Worm (Caenorhabditis elegans) whole organism, L4 larva: ENCODE data around the gene ttr-32.

Experiments
- R02D3.7 ChIP-seq: fragments of 150-350 bp; sonication (generic microtip); optimal IDR thresholded peaks from 3 replicates; lab custom pipeline; 2014; ENCODE audit warnings: missing biosample characterization, missing genetic modification characterization
- T26A8.4 ChIP-seq: fragments of 200-800 bp; sonication (Bioruptor generic); IDR thresholded peaks from 2 replicates; pipeline ENCODE4 v1.3.6; 2022; ENCODE audit warnings: missing genetic modification characterization, missing compliant biosample characterization
- Y105C5A.15 ChIP-seq: fragments of 200-800 bp; sonication (Bioruptor generic); IDR thresholded peaks from 2 replicates; pipeline ENCODE4 v1.3.6; 2022; ENCODE audit warnings: missing genetic modification characterization, missing compliant biosample characterization
- Y75B8A.6 ChIP-seq: fragments of 200-800 bp; sonication (Bioruptor generic); IDR thresholded peaks from 2 replicates; pipeline ENCODE4 v1.3.6; 2022; ENCODE audit warnings: missing genetic modification reagents, missing genetic modification characterization, missing compliant biosample characterization
- ZK337.2 ChIP-seq: fragments of 200-800 bp; sonication (Bioruptor generic); IDR thresholded peaks from 2 replicates; pipeline ENCODE4 v1.3.6; 2022; ENCODE audit warnings: missing genetic modification reagents, missing genetic modification characterization, missing compliant biosample characterization
- arid-1 ChIP-seq: fragments of 200-800 bp; sonication (Bioruptor generic); conservative IDR thresholded peaks from 2 replicates; pipeline ENCODE4 v1.3.6; 2022; ENCODE audit warnings: missing genetic modification reagents, missing genetic modification characterization, missing compliant biosample characterization
- attf-4 ChIP-seq: sonication (generic microtip); optimal IDR thresholded peaks from 3 replicates; lab custom pipeline; 2017; ENCODE audit warnings: missing biosample characterization, missing genetic modification characterization
- ceh-32 ChIP-seq: sonication (generic microtip); optimal IDR thresholded peaks from 2 replicates; lab custom pipeline; 2016; ENCODE audit warnings: mild to moderate bottlenecking, missing genetic modification characterization, missing compliant biosample characterization; ENCODE audit not compliant: poor library complexity
- ceh-62 ChIP-seq: sonication (generic microtip); optimal IDR thresholded peaks from 2 replicates; lab custom pipeline; 2017; ENCODE audit warnings: missing biosample characterization, missing genetic modification characterization
- daf-16 ChIP-seq, 3 experiments: sonication (generic microtip); optimal IDR thresholded peaks; 2 replicates each; lab custom pipeline; 2016 to 2017; ENCODE audit warnings: missing genetic modification characterization in 3 of 3, missing genetic modification reagents in 3 of 3, mild to moderate bottlenecking in 2 of 3, missing compliant biosample characterization in 2 of 3, missing biosample characterization in 1 of 3, moderate library complexity in 1 of 3
- daf-8 ChIP-seq: fragments of 200-800 bp; sonication (Bioruptor generic); IDR thresholded peaks from 2 replicates; pipeline ENCODE4 v1.3.6; 2022; ENCODE audit warnings: missing genetic modification characterization, missing compliant biosample characterization
- dmd-9 ChIP-seq: fragments of 200-800 bp; sonication (Bioruptor generic); IDR thresholded peaks from 2 replicates; pipeline ENCODE4 v1.3.6; 2022; ENCODE audit warnings: missing genetic modification reagents, missing genetic modification characterization, missing compliant biosample characterization
- dpl-1 ChIP-seq: fragments of 150-350 bp; optimal IDR thresholded peaks from 2 replicates; lab custom pipeline; 2014; ENCODE audit warnings: missing biosample characterization, missing genetic modification reagents, missing genetic modification characterization
- duxl-1 ChIP-seq: sonication (generic microtip); optimal IDR thresholded peaks from 2 replicates; lab custom pipeline; 2016; ENCODE audit warnings: mild to moderate bottlenecking, missing genetic modification characterization, moderate library complexity, missing compliant biosample characterization; ENCODE audit not compliant: poor library complexity
- egl-43 ChIP-seq: fragments of 200-800 bp; sonication (Bioruptor generic); IDR thresholded peaks from 2 replicates; pipeline ENCODE4 v1.3.6; 2022; ENCODE audit warnings: missing genetic modification reagents, missing genetic modification characterization, missing compliant biosample characterization
- fkh-10 ChIP-seq: fragments of 150-350 bp; optimal IDR thresholded peaks from 2 replicates; lab custom pipeline; 2014; ENCODE audit warnings: missing biosample characterization, missing genetic modification reagents, missing genetic modification characterization
- hlh-11 ChIP-seq: fragments of 200-800 bp; sonication (Bioruptor generic); optimal IDR thresholded peaks from 2 replicates; lab custom pipeline; 2018; ENCODE audit warnings: mild to moderate bottlenecking, missing genetic modification characterization, missing compliant biosample characterization
- hlh-30 ChIP-seq: sonication (generic microtip); optimal IDR thresholded peaks from 2 replicates; lab custom pipeline; 2017; ENCODE audit warnings: antibody characterized with exemption, mild to moderate bottlenecking, missing genetic modification characterization, missing compliant biosample characterization; ENCODE audit not compliant: insufficient read depth
- lim-7 ChIP-seq: fragments of 200-800 bp; sonication (Bioruptor generic); IDR thresholded peaks from 2 replicates; pipeline ENCODE4 v1.3.6; 2022; ENCODE audit warnings: missing genetic modification characterization, missing compliant biosample characterization
- lin-1 ChIP-seq: fragments of 200-800 bp; sonication (Bioruptor generic); IDR thresholded peaks from 2 replicates; pipeline ENCODE4 v1.3.6; 2022; ENCODE audit warnings: missing genetic modification reagents, missing genetic modification characterization, missing compliant biosample characterization
- lin-13 ChIP-seq: fragments of 150-350 bp; optimal IDR thresholded peaks from 2 replicates; lab custom pipeline; 2014; ENCODE audit warnings: missing biosample characterization, missing genetic modification reagents, missing genetic modification characterization
- lin-15B ChIP-seq: fragments of 150-350 bp; sonication (generic microtip); optimal IDR thresholded peaks from 3 replicates; lab custom pipeline; 2014; ENCODE audit warnings: missing biosample characterization, missing genetic modification characterization
- lin-29 ChIP-seq: fragments of 200-800 bp; sonication (Bioruptor generic); IDR thresholded peaks from 2 replicates; pipeline ENCODE4 v1.3.6; 2022; ENCODE audit warnings: missing genetic modification reagents, missing genetic modification characterization, missing compliant biosample characterization
- lin-38 ChIP-seq: fragments of 200-800 bp; sonication (Bioruptor generic); IDR thresholded peaks from 2 replicates; pipeline ENCODE4 v1.3.6; 2022; ENCODE audit warnings: missing genetic modification reagents, missing genetic modification characterization, missing compliant biosample characterization
- lin-39 ChIP-seq: fragments of 150-350 bp; optimal IDR thresholded peaks from 2 replicates; lab custom pipeline; 2014; ENCODE audit warnings: missing biosample characterization, missing genetic modification reagents, missing genetic modification characterization
- lsy-2 ChIP-seq, 2 experiments: fragments of 150-350 bp in 1 of 2; sonication (generic microtip) in 1 of 2; optimal IDR thresholded peaks; 2 replicates each; lab custom pipeline; 2014 to 2017; ENCODE audit warnings: missing biosample characterization in 2 of 2, missing genetic modification characterization in 2 of 2
- madf-5 ChIP-seq, 2 experiments: fragments of 200-800 bp; sonication (Bioruptor generic); IDR thresholded peaks; 2 replicates each; pipeline ENCODE4 v1.3.6; 2022; ENCODE audit warnings: missing compliant biosample characterization in 2 of 2, missing genetic modification characterization in 2 of 2
- mdl-1 ChIP-seq, 2 experiments: fragments of 150-350 bp in 1 of 2; sonication (generic microtip) in 1 of 2; optimal IDR thresholded peaks; 2 replicates each; lab custom pipeline; 2014 to 2017; ENCODE audit warnings: missing biosample characterization in 2 of 2, missing genetic modification characterization in 2 of 2
- mdt-29 ChIP-seq: fragments of 200-800 bp; sonication (Bioruptor generic); IDR thresholded peaks from 2 replicates; pipeline ENCODE4 v1.3.6; 2022; ENCODE audit warnings: missing genetic modification reagents, missing genetic modification characterization, missing compliant biosample characterization
- mep-1 ChIP-seq: fragments of 150-350 bp; sonication (generic microtip); optimal IDR thresholded peaks from 3 replicates; lab custom pipeline; 2014; ENCODE audit warnings: missing biosample characterization, missing genetic modification characterization
- mes-2 ChIP-seq: sonication (generic microtip); optimal IDR thresholded peaks from 2 replicates; lab custom pipeline; 2016; ENCODE audit warnings: missing genotype, mild to moderate bottlenecking, missing genetic modification characterization, missing compliant biosample characterization; ENCODE audit not compliant: poor library complexity, severe bottlenecking
- mxl-2 ChIP-seq: fragments of 200-800 bp; sonication (Bioruptor generic); conservative IDR thresholded peaks from 2 replicates; pipeline ENCODE4 v1.3.6; 2022; ENCODE audit warnings: missing genetic modification reagents, missing genetic modification characterization, missing compliant biosample characterization
- mxl-3 ChIP-seq: fragments of 200-800 bp; sonication (Bioruptor generic); optimal IDR thresholded peaks from 2 replicates; lab custom pipeline; 2018; ENCODE audit warnings: mild to moderate bottlenecking, missing genetic modification characterization, missing compliant biosample characterization
- nhr-102 ChIP-seq: sonication (generic microtip); optimal IDR thresholded peaks from 2 replicates; lab custom pipeline; 2016; ENCODE audit warnings: mild to moderate bottlenecking, missing genetic modification characterization, moderate library complexity, missing compliant biosample characterization
- nhr-11 ChIP-seq: fragments of 150-350 bp; optimal IDR thresholded peaks from 2 replicates; lab custom pipeline; 2014; ENCODE audit warnings: missing biosample characterization, missing genetic modification characterization
- nhr-28 ChIP-seq: fragments of 150-350 bp; optimal IDR thresholded peaks from 2 replicates; lab custom pipeline; 2014; ENCODE audit warnings: missing biosample characterization, missing genetic modification characterization
- nhr-76 ChIP-seq: fragments of 150-350 bp; optimal IDR thresholded peaks from 2 replicates; lab custom pipeline; 2014; ENCODE audit warnings: missing biosample characterization, missing genetic modification characterization
- php-3 ChIP-seq: fragments of 200-800 bp; sonication (Bioruptor generic); IDR thresholded peaks from 2 replicates; pipeline ENCODE4 v1.3.6; 2022; ENCODE audit warnings: missing genetic modification reagents, missing genetic modification characterization, missing compliant biosample characterization
- pqm-1 ChIP-seq: sonication (generic microtip); optimal IDR thresholded peaks from 2 replicates; lab custom pipeline; 2017; ENCODE audit warnings: missing biosample characterization, missing genetic modification characterization
- saeg-2 ChIP-seq: fragments of 200-800 bp; sonication (Bioruptor generic); IDR thresholded peaks from 2 replicates; pipeline ENCODE4 v1.3.6; 2022; ENCODE audit warnings: missing genetic modification reagents, missing genetic modification characterization, missing compliant biosample characterization
- set-16 ChIP-seq: fragments of 200-800 bp; sonication (Bioruptor generic); IDR thresholded peaks from 2 replicates; pipeline ENCODE4 v1.3.6; 2022; ENCODE audit warnings: missing genetic modification reagents, missing genetic modification characterization, missing compliant biosample characterization
- snpc-1.2 ChIP-seq: fragments of 200-800 bp; sonication (Bioruptor generic); IDR thresholded peaks from 2 replicates; pipeline ENCODE4 v1.3.6; 2022; ENCODE audit warnings: missing genetic modification reagents, missing genetic modification characterization, missing compliant biosample characterization
- snpc-4 ChIP-seq: fragments of 150-350 bp; optimal IDR thresholded peaks from 2 replicates; lab custom pipeline; 2014; ENCODE audit warnings: missing biosample characterization, missing genetic modification characterization
- spr-3 ChIP-seq: fragments of 200-800 bp; sonication (Bioruptor generic); optimal IDR thresholded peaks from 2 replicates; lab custom pipeline; 2018; ENCODE audit warnings: mild to moderate bottlenecking, missing genetic modification characterization, missing compliant biosample characterization
- unc-39 ChIP-seq: sonication (generic microtip); optimal IDR thresholded peaks from 2 replicates; lab custom pipeline; 2017; ENCODE audit warnings: missing biosample characterization, missing genetic modification characterization
- zag-1 ChIP-seq: fragments of 150-350 bp; optimal IDR thresholded peaks from 2 replicates; lab custom pipeline; 2014; ENCODE audit warnings: missing biosample characterization, missing genetic modification characterization
- zfp-2 ChIP-seq: sonication (generic microtip); optimal IDR thresholded peaks from 2 replicates; lab custom pipeline; 2016; ENCODE audit warnings: mild to moderate bottlenecking, missing genetic modification characterization, missing compliant biosample characterization
- zip-2 ChIP-seq: fragments of 150-350 bp; optimal IDR thresholded peaks from 2 replicates; lab custom pipeline; 2014; ENCODE audit warnings: missing biosample characterization, missing genetic modification characterization
- ztf-7 ChIP-seq: fragments of 150-350 bp; optimal IDR thresholded peaks from 2 replicates; lab custom pipeline; 2014; ENCODE audit warnings: missing biosample characterization, missing genetic modification characterization

Gene ttr-32

ce11 chrIII:7571726-7572125 is 5.5 kb downstream of the ttr-32 start (continued):
- no peak for TF ChIP-seq dpl-1 (GFP tag; lab: Kevin White, UChicago)

DNA sequence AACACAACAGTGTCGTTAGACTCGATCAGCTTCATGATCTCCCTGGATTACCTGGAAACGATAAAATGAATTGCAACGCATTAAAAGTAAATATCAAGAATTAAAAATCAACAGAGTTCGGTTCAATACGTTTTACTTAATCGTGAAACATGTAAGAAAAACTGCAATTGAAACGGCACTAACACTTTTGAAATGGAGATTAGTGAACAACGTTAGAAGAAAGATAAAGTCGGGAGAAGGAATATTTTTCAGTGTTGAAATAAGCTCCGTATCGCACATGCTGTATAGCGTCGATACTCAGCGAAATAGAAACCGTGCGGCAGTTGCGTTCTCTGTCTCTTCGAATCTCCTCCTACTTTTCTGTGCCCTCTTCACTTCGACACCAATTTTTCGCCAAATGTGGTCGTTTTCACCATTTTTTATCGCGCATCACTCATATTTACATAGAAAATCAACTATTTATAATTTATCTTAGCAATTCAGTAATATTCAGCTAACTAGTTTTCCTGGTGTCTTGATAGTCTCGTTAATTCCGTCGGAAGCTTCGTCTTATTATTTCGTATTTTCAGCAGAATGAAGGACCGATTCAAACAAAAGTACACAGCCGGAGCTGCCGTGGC is 6.7 kb downstream of the ttr-32 start, which contains the start of the genes rpl-9 and lpd-7:
Gene rpl-9, minus strand, starts transcription at position 51 of the 620 bp plus-strand sequence.
Gene lpd-7, plus strand, starts transcription at position 570 of the 620 bp plus-strand sequence.
- TF ChIP-seq ztf-7 (tag; lab: Kevin White, UChicago), result no peak
- peak; percentile 17 for TF ChIP-seq R02D3.7
- TF ChIP-seq zag-1, result no peak
- TF ChIP-seq fkh-10, result peak; percentile 59
- peak in 1 of 2 experiments; percentile 83 for TF ChIP-seq mdl-1 (tag; optimal IDR thresholded peaks at IDR 0.05; lab: Kevin White, UChicago)
- TF ChIP-seq mep-1 (tag; lab: Kevin White, UChicago), result peak; percentile 91
- no peak for TF ChIP-seq ceh-32 (tag; lab: Kevin White, UChicago)
- peak; percentile 82 for TF ChIP-seq nhr-28 (tag; lab: Kevin White, UChicago)
- no peak for TF ChIP-seq pqm-1 (tag; lab: Kevin White, UChicago)
- TF ChIP-seq set-16 (GFP tag; lab: Robert Waterston, UW), result no peak
- TF ChIP-seq attf-4, result no peak
- TF ChIP-seq lin-15B, result no peak
- peak; percentile 71 for TF ChIP-seq hlh-11 (tag; lab: Kevin White, UChicago)
- TF ChIP-seq nhr-102 (tag; lab: Kevin White, UChicago), result no peak
- no peak for TF ChIP-seq lin-29
- no peak for TF ChIP-seq mxl-2 (GFP tag; lab: Robert Waterston, UW)
- TF ChIP-seq arid-1, result peak; percentile 53; the same call in 1 of the 2 replicates
- TF ChIP-seq snpc-1.2 (GFP tag; lab: Robert Waterston, UW), result no peak
- peak; percentile 89 for TF ChIP-seq nhr-11
- peak; percentile 86 for TF ChIP-seq mes-2 (tag; lab: Kevin White, UChicago)
- TF ChIP-seq unc-39 (tag; lab: Kevin White, UChicago), result no peak
- no peak for TF ChIP-seq nhr-76 (tag; lab: Kevin White, UChicago)
- TF ChIP-seq Y75B8A.6 (GFP tag; lab: Robert Waterston, UW), result no peak
- TF ChIP-seq lin-13 (GFP tag; lab: Kevin White, UChicago), result peak; percentile 71
- TF ChIP-seq php-3 (GFP tag; lab: Robert Waterston, UW), result no peak
- TF ChIP-seq madf-5 (GFP tag; IDR thresholded peaks at IDR 0.05; lab: Robert Waterston, UW), result no peak
- peak; percentile 2 to 91 for TF ChIP-seq lsy-2 (tag; optimal IDR thresholded peaks at IDR 0.05; lab: Kevin White, UChicago)
- TF ChIP-seq spr-3 (GFP tag; lab: Kevin White, UChicago), result no peak
- TF ChIP-seq daf-8 (GFP tag; lab: Robert Waterston, UW), result no peak
- no peak for TF ChIP-seq T26A8.4 (GFP tag; lab: Robert Waterston, UW)
- peak; percentile 75 for TF ChIP-seq hlh-30
- no peak for TF ChIP-seq ceh-62 (tag; lab: Kevin White, UChicago)
- TF ChIP-seq zfp-2 (tag; lab: Kevin White, UChicago), result peak; percentile 89
- no peak for TF ChIP-seq mdt-29 (GFP tag; lab: Robert Waterston, UW)
- TF ChIP-seq dmd-9 (GFP tag; lab: Robert Waterston, UW), result no peak
- TF ChIP-seq egl-43 (GFP tag; lab: Robert Waterston, UW), result no peak
- no peak for TF ChIP-seq Y105C5A.15
- peak; percentile 21 for TF ChIP-seq mxl-3 (GFP tag; lab: Kevin White, UChicago)
- no peak for TF ChIP-seq daf-16 (GFP tag; optimal IDR thresholded peaks at IDR 0.05; lab: Kevin White, UChicago)
- TF ChIP-seq daf-16 (tag; optimal IDR thresholded peaks at IDR 0.05; lab: Kevin White, UChicago), result peak; percentile 71
- peak; percentile 65 for TF ChIP-seq lin-38 (GFP tag; lab: Robert Waterston, UW)
- no peak for TF ChIP-seq ZK337.2
- peak; percentile 55 for TF ChIP-seq duxl-1
- no peak for TF ChIP-seq snpc-4 (tag; lab: Kevin White, UChicago)
- TF ChIP-seq lim-7 (GFP tag; lab: Robert Waterston, UW), result no peak
- no peak for TF ChIP-seq saeg-2 (GFP tag; lab: Robert Waterston, UW)
- TF ChIP-seq lin-1 (GFP tag; lab: Robert Waterston, UW), result no peak
- TF ChIP-seq lin-39 (tag; lab: Kevin White, UChicago), result no peak
- TF ChIP-seq zip-2, result no peak
